Fruit fly (Drosophila melanogaster): ENCODE data around the gene CG7968.

CG7968 gene

dm6 chr2L:13878801-13879200 lies 29.6 kb downstream of the CG7968 start (continued):
- TF ChIP-seq mirr (GFP tag; optimal IDR thresholded peaks at IDR 0.05), result peak; percentile 51
- TF ChIP-seq Gug (GFP tag; IDR thresholded peaks at IDR 0.05), result peak; percentile 33; the same call in 1 of the 4 replicates
- TF ChIP-seq CG18764 (GFP tag; optimal IDR thresholded peaks at IDR 0.05), result no peak
- peak; percentile 28; the same call in 1 of the 3 replicates for TF ChIP-seq CG16813 (GFP tag; IDR thresholded peaks at IDR 0.05; ENCODE audit: partially characterized antibody)
- TF ChIP-seq Hey (tag; optimal IDR thresholded peaks at IDR 0.05), result no peak
- TF ChIP-seq nom (GFP tag; optimal IDR thresholded peaks at IDR 0.05), result peak; percentile 30
- TF ChIP-seq gem (tag; optimal IDR thresholded peaks at IDR 0.05), result no peak
- TF ChIP-seq CG4424 (GFP tag; optimal IDR thresholded peaks at IDR 0.05), result peak; percentile 22
- no peak for TF ChIP-seq inv (GFP tag; IDR thresholded peaks at IDR 0.05; ENCODE audit: partially characterized antibody)
- TF ChIP-seq hkb (optimal IDR thresholded peaks at IDR 0.05), result no peak
- 0 out of 2 replicates have a peak, but pooled peaks have one; percentile 39 for TF ChIP-seq hkb (GFP tag; IDR thresholded peaks at IDR 0.05)
- no peak for TF ChIP-seq CG18599 (GFP tag; optimal IDR thresholded peaks at IDR 0.05)
- peak; percentile 55; the same call in 1 of the 2 replicates for TF ChIP-seq tna (GFP tag; IDR thresholded peaks at IDR 0.05; ENCODE audit: partially characterized antibody)
- no peak for TF ChIP-seq CG8478 (optimal IDR thresholded peaks at IDR 0.05)
- no peak for TF ChIP-seq Mes4 (GFP tag; optimal IDR thresholded peaks at IDR 0.05)
- TF ChIP-seq sc (optimal IDR thresholded peaks at IDR 0.05), result no peak
- no peak for TF ChIP-seq sc (GFP tag; optimal IDR thresholded peaks at IDR 0.05)
- peak; percentile 25 for TF ChIP-seq bigmax (GFP tag; optimal IDR thresholded peaks at IDR 0.05)
- TF ChIP-seq dimm (GFP tag; IDR thresholded peaks at IDR 0.05), result no peak
- no peak for TF ChIP-seq CG8388 (GFP tag; optimal IDR thresholded peaks at IDR 0.05)
- peak; percentile 92 for TF ChIP-seq CG3163 (GFP tag; optimal IDR thresholded peaks at IDR 0.05)
- TF ChIP-seq CG11093 (GFP tag; IDR thresholded peaks at IDR 0.05), result no peak
- TF ChIP-seq sna (GFP tag; IDR thresholded peaks at IDR 0.05; ENCODE audit: partially characterized antibody), result peak; percentile 23; the same call in 1 of the 2 replicates
- no peak for TF ChIP-seq Hmx (GFP tag; optimal IDR thresholded peaks at IDR 0.05)
- peak; percentile 16 for TF ChIP-seq HLH54F (GFP tag; optimal IDR thresholded peaks at IDR 0.05)
- no peak for TF ChIP-seq Max (GFP tag; optimal IDR thresholded peaks at IDR 0.05)
- TF ChIP-seq gfzf (GFP tag; optimal IDR thresholded peaks at IDR 0.05), result no peak
- TF ChIP-seq eyg (GFP tag; optimal IDR thresholded peaks at IDR 0.05), result no peak
- TF ChIP-seq CG12071 (GFP tag; optimal IDR thresholded peaks at IDR 0.05), result peak; percentile 56
- TF ChIP-seq CG7786 (GFP tag; optimal IDR thresholded peaks at IDR 0.05), result no peak
- no peak for TF ChIP-seq CG17802 (tag; optimal IDR thresholded peaks at IDR 0.05)
- peak; percentile 15; the same call in 1 of the 3 replicates for TF ChIP-seq zen2 (GFP tag; IDR thresholded peaks at IDR 0.05; ENCODE audit: partially characterized antibody)
- TF ChIP-seq NfI (GFP tag; optimal IDR thresholded peaks at IDR 0.05), result no peak
- no peak for TF ChIP-seq Oaz (GFP tag; IDR thresholded peaks at IDR 0.05)
- no peak for TF ChIP-seq CG16815 (GFP tag; optimal IDR thresholded peaks at IDR 0.05)
- peak; percentile 96 for TF ChIP-seq HLHmδ (GFP tag; optimal IDR thresholded peaks at IDR 0.05)
- no peak for TF ChIP-seq pum (GFP tag; optimal IDR thresholded peaks at IDR 0.05)
- no peak for TF ChIP-seq CG9932 (GFP tag; IDR thresholded peaks at IDR 0.05)
- no peak for TF ChIP-seq Antp (GFP tag; optimal IDR thresholded peaks at IDR 0.05)
- TF ChIP-seq Asciz (GFP tag; optimal IDR thresholded peaks at IDR 0.05), result no peak
- peak; percentile 29; the same call in 1 of the 2 replicates for TF ChIP-seq onecut (GFP tag; IDR thresholded peaks at IDR 0.05)
- TF ChIP-seq CG11456 (GFP tag; IDR thresholded peaks at IDR 0.05), result no peak
- TF ChIP-seq CG10979 (tag; optimal IDR thresholded peaks at IDR 0.05), result no peak
- TF ChIP-seq grau (tag; optimal IDR thresholded peaks at IDR 0.05), result peak; percentile 25
- TF ChIP-seq Atf3 (GFP tag; optimal IDR thresholded peaks at IDR 0.05), result no peak
- TF ChIP-seq MESR4 (GFP tag; optimal IDR thresholded peaks at IDR 0.05), result no peak
- no peak for TF ChIP-seq NK7.1 (GFP tag; optimal IDR thresholded peaks at IDR 0.05)
- TF ChIP-seq CG14860 (GFP tag; IDR thresholded peaks at IDR 0.05; ENCODE audit: partially characterized antibody), result no peak
- TF ChIP-seq C15 (GFP tag; IDR thresholded peaks at IDR 0.05), result no peak
- TF ChIP-seq CG12104 (GFP tag; optimal IDR thresholded peaks at IDR 0.05), result no peak
- TF ChIP-seq CG10462 (GFP tag; optimal IDR thresholded peaks at IDR 0.05), result no peak
- no peak for TF ChIP-seq z (GFP tag; IDR thresholded peaks at IDR 0.05)
